In the genomic region with DNA sequence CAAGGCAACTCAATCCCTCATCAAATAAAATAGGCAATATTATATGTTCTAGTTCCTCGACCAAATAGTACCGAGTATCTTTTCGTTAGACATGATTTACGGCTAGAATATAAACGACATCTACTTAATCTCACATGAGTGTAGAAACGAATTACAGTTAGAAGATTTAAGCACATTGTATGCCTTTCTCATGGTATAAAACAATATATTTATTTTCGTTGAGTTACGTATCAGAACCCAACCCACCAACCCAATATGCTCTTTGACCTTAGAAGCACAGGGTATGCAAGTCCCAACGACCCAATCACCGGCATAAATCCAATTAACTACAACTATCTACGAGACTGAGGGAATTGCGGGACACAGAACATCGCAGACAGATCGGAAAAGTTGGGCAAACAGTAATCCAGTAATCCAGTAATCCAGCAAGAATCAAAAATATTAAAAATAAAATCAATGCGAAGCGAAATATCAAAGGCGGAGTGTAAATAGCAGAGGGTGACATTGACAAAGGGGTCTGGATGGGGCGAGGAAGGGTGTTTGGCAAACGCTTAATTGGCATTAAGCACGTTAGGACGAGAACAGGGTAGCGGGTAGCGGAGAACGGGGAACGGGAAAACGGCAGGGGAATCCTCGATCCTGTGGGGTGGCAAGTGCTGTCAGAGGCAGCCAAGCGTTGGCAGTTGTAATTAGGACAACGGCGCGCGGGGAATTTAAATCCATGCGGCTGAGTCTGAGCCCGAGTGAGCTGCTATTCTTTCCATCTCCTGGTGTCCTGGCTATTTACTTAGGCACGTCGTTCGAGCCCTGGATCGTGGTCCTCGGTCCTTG, we compare ENCODE assay signal across 2 fruit fly cellular contexts.
TF ChIP-seq lines count a peak whose summit lies in the region.

No protein-coding gene starts in this region.

- no peak for TF ChIP-seq CTCF in whole organism, embryonic (GFP tag; optimal IDR thresholded peaks at IDR 0.05; lab: Kevin White, UChicago)

TF ChIP-seq in whole organism, embryonic, 481 proteins besides CTCF, POLR2A, EP300 and RAD21 (continues in another document):
- TF ChIP-seq CG6272 (GFP tag; IDR thresholded peaks at IDR 0.05; lab: Robert Waterston, UW) = no peak
- peak in 1 of 3 experiments; percentile 30 for TF ChIP-seq lola (GFP tag; optimal IDR thresholded peaks at IDR 0.05; lab: Kevin White, UChicago)
- TF ChIP-seq CG3407 (GFP tag; optimal IDR thresholded peaks at IDR 0.05; lab: Kevin White, UChicago) = no peak
- TF ChIP-seq row (GFP tag; IDR thresholded peaks at IDR 0.05; lab: Robert Waterston, UW) = peak; percentile 49; the same call in 2 of the 3 replicates
- TF ChIP-seq ap (GFP tag; IDR thresholded peaks at IDR 0.05; lab: Robert Waterston, UW) = no peak
- peak; percentile 40 for TF ChIP-seq abd-A (tag; optimal IDR thresholded peaks at IDR 0.05; lab: Kevin White, UChicago)
- TF ChIP-seq CG30403 (GFP tag; optimal IDR thresholded peaks at IDR 0.05; lab: Kevin White, UChicago) = no peak
- peak; percentile 50 for TF ChIP-seq dmrt11E (tag; optimal IDR thresholded peaks at IDR 0.05; lab: Kevin White, UChicago)
- TF ChIP-seq Xrp1 (GFP tag; IDR thresholded peaks at IDR 0.05; lab: Robert Waterston, UW) = peak; percentile 44; the same call in 1 of the 2 replicates
- TF ChIP-seq CG17612 (GFP tag; IDR thresholded peaks at IDR 0.05; lab: Robert Waterston, UW) = no peak
- peak; percentile 43 for TF ChIP-seq gem (tag; optimal IDR thresholded peaks at IDR 0.05; lab: Kevin White, UChicago)
- no peak for TF ChIP-seq croc (GFP tag; conservative IDR thresholded peaks at IDR 0.05; lab: Robert Waterston, UW)
- TF ChIP-seq CG33213 (GFP tag; optimal IDR thresholded peaks at IDR 0.05; lab: Kevin White, UChicago) = no peak
- TF ChIP-seq odd (GFP tag; optimal IDR thresholded peaks at IDR 0.05; lab: Kevin White, UChicago) = no peak
- TF ChIP-seq Awh (GFP tag; IDR thresholded peaks at IDR 0.05; lab: Robert Waterston, UW) = peak; percentile 70
- TF ChIP-seq YL-1 (GFP tag; optimal IDR thresholded peaks at IDR 0.05; lab: Kevin White, UChicago) = no peak
- no peak for TF ChIP-seq bigmax (GFP tag; optimal IDR thresholded peaks at IDR 0.05; lab: Kevin White, UChicago)
- no peak for TF ChIP-seq lmd (GFP tag; IDR thresholded peaks at IDR 0.05; lab: Robert Waterston, UW)
- peak; percentile 31 for TF ChIP-seq CG18262 (tag; optimal IDR thresholded peaks at IDR 0.05; lab: Kevin White, UChicago)
- TF ChIP-seq crol (GFP tag; IDR thresholded peaks at IDR 0.05; lab: Robert Waterston, UW) = peak; percentile 78
- peak; percentile 40 for TF ChIP-seq CG10979 (tag; optimal IDR thresholded peaks at IDR 0.05; lab: Kevin White, UChicago)
- TF ChIP-seq trem (tag; optimal IDR thresholded peaks at IDR 0.05; lab: Kevin White, UChicago) = peak; percentile 21
- TF ChIP-seq MBD-R2 (GFP tag; IDR thresholded peaks at IDR 0.05; lab: Robert Waterston, UW) = no peak
- TF ChIP-seq CG8478 (optimal IDR thresholded peaks at IDR 0.05; lab: Kevin White, UChicago) = no peak
- TF ChIP-seq CG31441 (GFP tag; IDR thresholded peaks at IDR 0.05; lab: Robert Waterston, UW) = peak; percentile 12; the same call in 1 of the 2 replicates
- TF ChIP-seq sens (GFP tag; lab: Kevin White, UChicago) = peak; percentile 83
- no peak for TF ChIP-seq Atf-2 (GFP tag; optimal IDR thresholded peaks at IDR 0.05; lab: Kevin White, UChicago)
- peak; percentile 60 for TF ChIP-seq kni (GFP tag; optimal IDR thresholded peaks at IDR 0.05; lab: Kevin White, UChicago)
- peak in 1 of 2 experiments; percentile 36 for TF ChIP-seq Hr51 (GFP tag; optimal IDR thresholded peaks at IDR 0.05; lab: Kevin White, UChicago)
- no peak for TF ChIP-seq CG17802 (tag; optimal IDR thresholded peaks at IDR 0.05; lab: Kevin White, UChicago)
- peak; percentile 31 for TF ChIP-seq CG12391 (tag; optimal IDR thresholded peaks at IDR 0.05; lab: Kevin White, UChicago)
- no peak for TF ChIP-seq Hr3 (GFP tag; optimal IDR thresholded peaks at IDR 0.05; lab: Kevin White, UChicago)
- TF ChIP-seq CG13894 (tag; optimal IDR thresholded peaks at IDR 0.05; lab: Kevin White, UChicago) = peak; percentile 23
- TF ChIP-seq jumu (GFP tag; optimal IDR thresholded peaks at IDR 0.05; lab: Kevin White, UChicago) = peak; percentile 13
- peak; percentile 23 for TF ChIP-seq CG17829 (tag; optimal IDR thresholded peaks at IDR 0.05; lab: Kevin White, UChicago)
- TF ChIP-seq CG1832 (GFP tag; optimal IDR thresholded peaks at IDR 0.05; lab: Kevin White, UChicago) = no peak
- no peak for TF ChIP-seq nom (GFP tag; optimal IDR thresholded peaks at IDR 0.05; lab: Kevin White, UChicago)
- TF ChIP-seq CG7372 (GFP tag; IDR thresholded peaks at IDR 0.05; lab: Robert Waterston, UW) = no peak
- TF ChIP-seq CG18764 (GFP tag; optimal IDR thresholded peaks at IDR 0.05; lab: Kevin White, UChicago) = no peak
- no peak for TF ChIP-seq BtbVII (GFP tag; optimal IDR thresholded peaks at IDR 0.05; lab: Kevin White, UChicago)
- TF ChIP-seq CG9609 (GFP tag; optimal IDR thresholded peaks at IDR 0.05; lab: Kevin White, UChicago) = no peak

TF ChIP-seq in whole organism, wandering third instar larva, 38 proteins besides CTCF, POLR2A, EP300 and RAD21:
- TF ChIP-seq Hnf4 (GFP tag; optimal IDR thresholded peaks at IDR 0.05; lab: Kevin White, UChicago) = no peak
- TF ChIP-seq CG32264 (GFP tag; optimal IDR thresholded peaks at IDR 0.05; lab: Kevin White, UChicago) = no peak
- peak; percentile 74 for TF ChIP-seq Vsx2 (GFP tag; optimal IDR thresholded peaks at IDR 0.05; lab: Kevin White, UChicago; ENCODE audit: partially characterized antibody)
- no peak for TF ChIP-seq rgr (GFP tag; optimal IDR thresholded peaks at IDR 0.05; lab: Kevin White, UChicago)
